Worm (Caenorhabditis elegans): ENCODE data around the gene alh-8.

alh-8 gene

ce11 chrII:11756684-11757107 lies 27.8 kb downstream of the alh-8 start (continued):
- TF ChIP-seq nhr-71 (tag; optimal IDR thresholded peaks at IDR 0.05), result peak; percentile 81
- peak; percentile 28 for TF ChIP-seq lin-13 (GFP tag; optimal IDR thresholded peaks at IDR 0.05)
- no peak for TF ChIP-seq jun-1 (tag; optimal IDR thresholded peaks at IDR 0.05)
- no peak for TF ChIP-seq sptf-1 (tag; optimal IDR thresholded peaks at IDR 0.05)
- TF ChIP-seq pax-3 (tag; optimal IDR thresholded peaks at IDR 0.05), result peak; percentile 22
- TF ChIP-seq efl-1 (optimal IDR thresholded peaks at IDR 0.05), result no peak
- TF ChIP-seq efl-1 (GFP tag; optimal IDR thresholded peaks at IDR 0.05 in 1 of 2), result peak in 1 of 2 experiments; percentile 20
- TF ChIP-seq mep-1 (tag; optimal IDR thresholded peaks at IDR 0.05), result peak; percentile 98
- peak in 1 of 2 experiments; percentile 86 for TF ChIP-seq lsy-2 (tag; optimal IDR thresholded peaks at IDR 0.05)
- no peak for TF ChIP-seq fkh-10 (GFP tag; optimal IDR thresholded peaks at IDR 0.05)
- no peak for TF ChIP-seq sox-4 (tag; optimal IDR thresholded peaks at IDR 0.05)
- no peak for TF ChIP-seq lin-14 (GFP tag; optimal IDR thresholded peaks at IDR 0.05)
- TF ChIP-seq egl-13 (tag; optimal IDR thresholded peaks at IDR 0.05), result peak; percentile 47

ce11 chrII:11759277-11759676 lies 30.4 kb downstream of the alh-8 start, which contains the start of the genes F44E5.4 and F44E5.5:
F44E5.4 (minus strand) TSS chrII:11759311.
F44E5.5 (plus strand) TSS chrII:11759662.
- peak; percentile 67 for TF ChIP-seq nhr-77 (tag; optimal IDR thresholded peaks at IDR 0.05)
- TF ChIP-seq ztf-11 (tag; optimal IDR thresholded peaks at IDR 0.05), result peak in 1 of 2 experiments; percentile 78
- TF ChIP-seq C34B4.2 (tag; optimal IDR thresholded peaks at IDR 0.05), result peak; percentile 86
- peak; percentile 89 for TF ChIP-seq nhr-20 (tag; optimal IDR thresholded peaks at IDR 0.05)
- TF ChIP-seq grh-1 (GFP tag; IDR thresholded peaks at IDR 0.05), result peak; percentile 94
- TF ChIP-seq mab-9 (GFP tag; IDR thresholded peaks at IDR 0.05), result peak; percentile 100
- TF ChIP-seq fkh-8 (tag; optimal IDR thresholded peaks at IDR 0.05), result peak; percentile 98
- peak; percentile 76 for TF ChIP-seq zip-4 (GFP tag; optimal IDR thresholded peaks at IDR 0.05)
- TF ChIP-seq snpc-4 (tag; optimal IDR thresholded peaks at IDR 0.05), result peak; percentile 32
- peak; percentile 91 for TF ChIP-seq hlh-17 (GFP tag; optimal IDR thresholded peaks at IDR 0.05; ENCODE audit: borderline replicate concordance)
- peak; percentile 91 for TF ChIP-seq dsc-1 (tag; optimal IDR thresholded peaks at IDR 0.05)
- peak; percentile 96 for TF ChIP-seq nhr-47 (tag; optimal IDR thresholded peaks at IDR 0.05)
- peak in 1 of 2 experiments; percentile 25 for TF ChIP-seq egl-27 (tag; optimal IDR thresholded peaks at IDR 0.05)
- TF ChIP-seq ceh-63 (GFP tag; optimal IDR thresholded peaks at IDR 0.05), result peak; percentile 75
- TF ChIP-seq nhr-19 (GFP tag; conservative IDR thresholded peaks at IDR 0.05), result peak; percentile 96
- peak; percentile 90 for TF ChIP-seq nhr-85 (tag)
- peak; percentile 38 for TF ChIP-seq unc-130 (tag; optimal IDR thresholded peaks at IDR 0.05)
- TF ChIP-seq lin-14 (GFP tag; optimal IDR thresholded peaks at IDR 0.05), result peak; percentile 94
- TF ChIP-seq ets-5 (GFP tag; IDR thresholded peaks at IDR 0.05), result peak; percentile 98; the same call in 1 of the 2 replicates
- peak; percentile 97 for TF ChIP-seq nhr-71 (tag; optimal IDR thresholded peaks at IDR 0.05)
- TF ChIP-seq sup-37 (GFP tag; optimal IDR thresholded peaks at IDR 0.05), result peak; percentile 77
- peak; percentile 84 for TF ChIP-seq xbp-1 (tag; optimal IDR thresholded peaks at IDR 0.05)
- peak; percentile 54 for TF ChIP-seq nhr-12 (tag; optimal IDR thresholded peaks at IDR 0.05)
- peak; percentile 36 for TF ChIP-seq C04F5.9 (tag; optimal IDR thresholded peaks at IDR 0.05)
- peak; percentile 57 to 62 (median 62) for TF ChIP-seq dpl-1 (GFP tag; optimal IDR thresholded peaks at IDR 0.05)
- TF ChIP-seq aly-2 (tag; optimal IDR thresholded peaks at IDR 0.05), result peak; percentile 39
- TF ChIP-seq nhr-90 (tag; optimal IDR thresholded peaks at IDR 0.05; ENCODE audit: poor library complexity), result peak; percentile 88
- peak; percentile 42 for TF ChIP-seq nhr-28 (tag; optimal IDR thresholded peaks at IDR 0.05)
- TF ChIP-seq pax-3 (tag; optimal IDR thresholded peaks at IDR 0.05), result peak; percentile 90
- TF ChIP-seq lin-35 (GFP tag; optimal IDR thresholded peaks at IDR 0.05), result peak; percentile 31 to 78
- peak; percentile 87 for TF ChIP-seq ceh-8 (GFP tag; optimal IDR thresholded peaks at IDR 0.05)
- peak; percentile 84 for TF ChIP-seq sox-4 (tag; optimal IDR thresholded peaks at IDR 0.05)
- peak in 1 of 2 experiments; percentile 61 for TF ChIP-seq mdl-1 (tag; optimal IDR thresholded peaks at IDR 0.05)
- TF ChIP-seq fkh-10 (GFP tag; optimal IDR thresholded peaks at IDR 0.05), result peak; percentile 61
- peak; percentile 77 for TF ChIP-seq ztf-4 (tag; optimal IDR thresholded peaks at IDR 0.05)
- peak; percentile 27 for TF ChIP-seq nhr-76 (tag; optimal IDR thresholded peaks at IDR 0.05)
- TF ChIP-seq egl-13 (tag; optimal IDR thresholded peaks at IDR 0.05), result peak; percentile 92
- peak; percentile 99 for TF ChIP-seq unc-98 (GFP tag; IDR thresholded peaks at IDR 0.05)
- TF ChIP-seq irx-1 (tag; optimal IDR thresholded peaks at IDR 0.05), result peak; percentile 86
- TF ChIP-seq fkh-4 (tag; optimal IDR thresholded peaks at IDR 0.05; ENCODE audit: borderline replicate concordance), result peak; percentile 37
- TF ChIP-seq lsy-2 (tag; optimal IDR thresholded peaks at IDR 0.05), result peak; percentile 77 to 78
- TF ChIP-seq efl-1 (optimal IDR thresholded peaks at IDR 0.05), result peak; percentile 73 to 86
- TF ChIP-seq efl-1 (GFP tag; optimal IDR thresholded peaks at IDR 0.05 in 1 of 2), result peak; percentile 53 to 96
- TF ChIP-seq elt-2 (tag; optimal IDR thresholded peaks at IDR 0.05), result peak; percentile 54
